Worm (Caenorhabditis elegans): ENCODE data around the gene K10D11.7.

Gene K10D11.7

ce11 chrIV:13015801-13016404, 20.1 kb upstream of the K10D11.7 start:
- TF ChIP-seq zip-8 (tag; optimal IDR thresholded peaks at IDR 0.05) (no peak), unc-62 (GFP tag; optimal IDR thresholded peaks at IDR 0.05) (peak; percentile 21), nhr-2 (tag; optimal IDR thresholded peaks at IDR 0.05) (no peak), ceh-83 (GFP tag; optimal IDR thresholded peaks at IDR 0.05) (no peak), hlh-1 (tag; optimal IDR thresholded peaks at IDR 0.05) (peak; percentile 57), nhr-12 (tag; optimal IDR thresholded peaks at IDR 0.05) (no peak), ces-1 (GFP tag; optimal IDR thresholded peaks at IDR 0.05) (peak; percentile 92), ceh-39 (tag; optimal IDR thresholded peaks at IDR 0.05) (no peak)

ce11 chrIV:13013711-13014341, 18.0 kb upstream of the K10D11.7 start:
- TF ChIP-seq nhr-28 (tag; optimal IDR thresholded peaks at IDR 0.05) (no peak), elt-1 (tag; optimal IDR thresholded peaks at IDR 0.05; ENCODE audit: borderline replicate concordance, insufficient read depth) (peak; percentile 46)

- TF ChIP-seq blmp-1 (tag; optimal IDR thresholded peaks at IDR 0.05) (peak; percentile 77), tbx-8 (GFP tag; optimal IDR thresholded peaks at IDR 0.05) (no peak), ham-2 (GFP tag; optimal IDR thresholded peaks at IDR 0.05) (peak; percentile 35)
Observed at ce11 chrIV:13013231-13013630, 17.4 kb upstream of the K10D11.7 start.

ce11 chrIV:13009507-13009906, 13.7 kb upstream of the K10D11.7 start:
- no peak for TF ChIP-seq unc-39 (tag; optimal IDR thresholded peaks at IDR 0.05)
- TF ChIP-seq mab-5 (tag; optimal IDR thresholded peaks at IDR 0.05), result no peak
- TF ChIP-seq nhr-12 (tag; optimal IDR thresholded peaks at IDR 0.05), result no peak
- no peak for TF ChIP-seq unc-62 (GFP tag; optimal IDR thresholded peaks at IDR 0.05)
- TF ChIP-seq ces-1 (GFP tag; optimal IDR thresholded peaks at IDR 0.05), result no peak
- no peak for TF ChIP-seq nhr-2 (tag; optimal IDR thresholded peaks at IDR 0.05)
- no peak for TF ChIP-seq lin-13 (tag; optimal IDR thresholded peaks at IDR 0.05)
- TF ChIP-seq elt-3 (tag; optimal IDR thresholded peaks at IDR 0.05), result no peak
- no peak for TF ChIP-seq lin-32 (GFP tag; optimal IDR thresholded peaks at IDR 0.05)
- TF ChIP-seq elt-1 (tag; optimal IDR thresholded peaks at IDR 0.05; ENCODE audit: borderline replicate concordance, insufficient read depth), result no peak
- TF ChIP-seq nhr-28 (tag; optimal IDR thresholded peaks at IDR 0.05), result no peak
- TF ChIP-seq blmp-1 (tag; optimal IDR thresholded peaks at IDR 0.05), result no peak
- no peak for TF ChIP-seq ceh-83 (GFP tag; optimal IDR thresholded peaks at IDR 0.05)

- TF ChIP-seq snpc-4 (tag; optimal IDR thresholded peaks at IDR 0.05), result no peak
- TF ChIP-seq lin-13 (tag; optimal IDR thresholded peaks at IDR 0.05), result no peak
- TF ChIP-seq nhr-237 (tag; optimal IDR thresholded peaks at IDR 0.05), result no peak
- TF ChIP-seq unc-120 (tag; optimal IDR thresholded peaks at IDR 0.05; ENCODE audit: poor library complexity, severe bottlenecking), result no peak
- TF ChIP-seq ztf-11 (tag; optimal IDR thresholded peaks at IDR 0.05), result no peak
- no peak for TF ChIP-seq mep-1 (tag; optimal IDR thresholded peaks at IDR 0.05)
- TF ChIP-seq unc-39 (tag; optimal IDR thresholded peaks at IDR 0.05), result no peak
- TF ChIP-seq mab-5 (tag; optimal IDR thresholded peaks at IDR 0.05), result no peak
- no peak for TF ChIP-seq sptf-1 (tag; optimal IDR thresholded peaks at IDR 0.05)
- no peak for TF ChIP-seq M03D4.4 (tag; optimal IDR thresholded peaks at IDR 0.05)
- no peak for TF ChIP-seq elt-1 (tag; optimal IDR thresholded peaks at IDR 0.05; ENCODE audit: borderline replicate concordance, insufficient read depth)
- TF ChIP-seq tbx-8 (GFP tag; optimal IDR thresholded peaks at IDR 0.05), result no peak
- TF ChIP-seq flh-1 (GFP tag; optimal IDR thresholded peaks at IDR 0.05), result no peak
- TF ChIP-seq lin-32 (GFP tag; optimal IDR thresholded peaks at IDR 0.05), result no peak
- TF ChIP-seq pha-4 (tag; optimal IDR thresholded peaks at IDR 0.05), result no peak
Observed at ce11 chrIV:13008405-13009208, 12.8 kb upstream of the K10D11.7 start, which contains the start of gene mbk-2. Gene mbk-2 (plus strand): TSS chrIV:13009158.

- TF ChIP-seq ceh-83 (GFP tag; optimal IDR thresholded peaks at IDR 0.05) (no peak), sptf-1 (tag; optimal IDR thresholded peaks at IDR 0.05) (peak; percentile 23), cnd-1 (tag; optimal IDR thresholded peaks at IDR 0.05) (no peak), pha-4 (tag; optimal IDR thresholded peaks at IDR 0.05) (peak; percentile 53), M03D4.4 (tag; optimal IDR thresholded peaks at IDR 0.05) (no peak), ham-2 (GFP tag; optimal IDR thresholded peaks at IDR 0.05) (peak; percentile 76), nhr-2 (tag; optimal IDR thresholded peaks at IDR 0.05) (peak; percentile 68), bed-3 (GFP tag; optimal IDR thresholded peaks at IDR 0.05) (no peak)
Observed at ce11 chrIV:12999087-12999486, 3.3 kb upstream of the K10D11.7 start.

All from whole organism, mixed stage, embryonic.